Worm (Caenorhabditis elegans) whole organism, early embryonic: ENCODE data around the gene bicd-1.

Experiments used
- B0310.2 ChIP-seq: sonication (generic microtip); optimal IDR thresholded peaks from 2 replicates; lab custom pipeline; 2016; ENCODE audit warnings: mild to moderate bottlenecking, missing genetic modification characterization, missing compliant biosample characterization
- F13C5.2 ChIP-seq: sonication (generic microtip); optimal IDR thresholded peaks from 2 replicates; lab custom pipeline; 2017; ENCODE audit warnings: mild to moderate bottlenecking, missing genetic modification characterization, inconsistent platforms, missing compliant biosample characterization
- aly-1 ChIP-seq: sonication (generic microtip); optimal IDR thresholded peaks from 2 replicates; lab custom pipeline; 2016; ENCODE audit warnings: missing genetic modification characterization, missing compliant biosample characterization
- ama-1 ChIP-seq: fragments of 150-350 bp; optimal IDR thresholded peaks from 2 replicates; lab custom pipeline; 2014
- ceh-13 ChIP-seq: fragments of 200-800 bp; sonication (Bioruptor generic); optimal IDR thresholded peaks from 2 replicates; lab custom pipeline; 2018; ENCODE audit warnings: mild to moderate bottlenecking, missing genetic modification characterization, missing compliant biosample characterization
- ceh-36 ChIP-seq: sonication (generic microtip); optimal IDR thresholded peaks from 2 replicates; lab custom pipeline; 2016; ENCODE audit warnings: missing genetic modification characterization, inconsistent platforms, missing compliant biosample characterization
- ets-7 ChIP-seq: sonication (generic microtip); optimal IDR thresholded peaks from 2 replicates; lab custom pipeline; 2016; ENCODE audit warnings: missing genotype, missing genetic modification characterization, missing compliant biosample characterization
- flt-1 ChIP-seq: fragments of 200-800 bp; sonication (Bioruptor generic); IDR thresholded peaks from 2 replicates; pipeline ENCODE4 v1.3.6; 2022; ENCODE audit warnings: missing genetic modification characterization, missing compliant biosample characterization
- hmbx-1 ChIP-seq: sonication (generic microtip); optimal IDR thresholded peaks from 2 replicates; lab custom pipeline; 2016; ENCODE audit warnings: mild to moderate bottlenecking, missing genetic modification characterization, missing compliant biosample characterization
- hmg-4 ChIP-seq: fragments of 200-800 bp; sonication (Bioruptor generic); optimal IDR thresholded peaks from 2 replicates; lab custom pipeline; 2018; ENCODE audit warnings: mild to moderate bottlenecking, missing genetic modification characterization, missing compliant biosample characterization
- hnd-1 ChIP-seq: sonication (generic microtip); optimal IDR thresholded peaks from 2 replicates; lab custom pipeline; 2016; ENCODE audit warnings: missing genetic modification characterization, missing compliant biosample characterization
- pes-1 ChIP-seq: fragments of 200-800 bp; sonication (Bioruptor generic); IDR thresholded peaks from 2 replicates; pipeline ENCODE4 v1.3.6; 2022; ENCODE audit warnings: missing genetic modification reagents, missing genetic modification characterization, missing compliant biosample characterization
- scrt-1 ChIP-seq: fragments of 200-800 bp; sonication (Bioruptor generic); IDR thresholded peaks from 2 replicates; pipeline ENCODE4 v1.3.6; 2022; ENCODE audit warnings: missing genetic modification characterization, missing compliant biosample characterization
- sea-1 ChIP-seq: fragments of 200-800 bp; sonication (Bioruptor generic); conservative IDR thresholded peaks from 2 replicates; pipeline ENCODE4 v1.3.6; 2022; ENCODE audit warnings: missing genetic modification characterization, missing compliant biosample characterization
- tbx-11 ChIP-seq: fragments of 200-800 bp; sonication (Bioruptor generic); IDR thresholded peaks from 2 replicates; pipeline ENCODE4 v1.3.6; 2022; ENCODE audit warnings: missing genetic modification characterization, missing compliant biosample characterization
- tbx-37 ChIP-seq: fragments of 200-800 bp; sonication (Bioruptor generic); conservative IDR thresholded peaks from 2 replicates; pipeline ENCODE4 v1.3.6; 2022; ENCODE audit warnings: missing genetic modification reagents, missing genetic modification characterization, missing compliant biosample characterization
- tra-4 ChIP-seq: sonication (generic microtip); optimal IDR thresholded peaks from 2 replicates; lab custom pipeline; 2017; ENCODE audit warnings: missing genetic modification characterization, missing compliant biosample characterization

The bicd-1 gene

ce11 chrIV:6522305-6522917 lies 49.7 kb downstream of the bicd-1 start, which contains the start of gene ddi-1:
Gene ddi-1 (plus strand): TSS chrIV:6522867.
- TF ChIP-seq ets-7 (tag; lab: Kevin White, UChicago) = no peak
- TF ChIP-seq tra-4 = no peak
- TF ChIP-seq ceh-13 (GFP tag; lab: Kevin White, UChicago) = no peak
- TF ChIP-seq hmg-4 (GFP tag; lab: Kevin White, UChicago) = no peak
- no peak for TF ChIP-seq scrt-1 (GFP tag; lab: Robert Waterston, UW)
- no peak for TF ChIP-seq pes-1 (GFP tag; lab: Robert Waterston, UW)
- TF ChIP-seq F13C5.2 = no peak
- no peak for TF ChIP-seq hmbx-1 (tag; lab: Kevin White, UChicago)
- no peak for TF ChIP-seq B0310.2 (tag; lab: Kevin White, UChicago)
- no peak for TF ChIP-seq tbx-11 (GFP tag; lab: Robert Waterston, UW)
- no peak for TF ChIP-seq ama-1 (lab: Kevin White, UChicago)
- no peak for TF ChIP-seq hnd-1

DNA sequence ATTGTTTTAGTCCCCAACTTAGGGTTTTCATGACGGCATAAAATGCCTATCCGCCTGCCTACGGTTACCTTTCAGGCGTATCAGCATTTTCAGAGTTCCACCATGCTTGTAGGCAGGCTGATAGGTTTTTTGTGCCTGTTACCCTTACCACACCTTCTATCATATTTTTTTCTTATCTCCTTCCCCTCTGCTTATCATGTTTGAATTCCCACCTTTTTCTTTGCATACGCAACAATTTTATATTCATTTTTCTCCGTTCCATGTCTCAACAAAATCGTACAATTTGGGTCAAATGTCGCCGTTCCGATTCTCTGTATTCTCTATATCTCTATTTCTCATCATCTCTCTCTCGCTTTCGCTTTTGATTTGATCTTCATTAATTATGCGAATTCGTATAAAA lies 52.5 kb downstream of the bicd-1 start, which contains the start of gene C01G5.9:
TSS of gene C01G5.9 (plus strand) at position 301 of the 400 bp plus-strand sequence.
- TF ChIP-seq ceh-36 (tag; lab: Kevin White, UChicago) (no peak), hmbx-1 (tag; lab: Kevin White, UChicago) (no peak), tbx-37 (no peak), aly-1 (tag; lab: Kevin White, UChicago) (no peak), tra-4 (no peak), scrt-1 (GFP tag; lab: Robert Waterston, UW) (no peak), B0310.2 (tag; lab: Kevin White, UChicago) (no peak), tbx-11 (GFP tag; lab: Robert Waterston, UW) (no peak)

- TF ChIP-seq sea-1 (GFP tag; lab: Robert Waterston, UW) (no peak), scrt-1 (GFP tag; lab: Robert Waterston, UW) (no peak), tra-4 (no peak), tbx-37 (no peak), ama-1 (lab: Kevin White, UChicago) (no peak), aly-1 (tag; lab: Kevin White, UChicago) (no peak), tbx-11 (GFP tag; lab: Robert Waterston, UW) (no peak), flt-1 (GFP tag; lab: Robert Waterston, UW) (no peak)
These were observed 54.3 kb downstream of the bicd-1 start, which contains the start of gene C01G5.7 for ce11 chrIV:6517859-6518258. Gene C01G5.7 (plus strand): TSS chrIV:6518159.
